Worm (Caenorhabditis elegans): ENCODE measurements around the gene F36F12.2.

- TF ChIP-seq odd-2 (tag; optimal IDR thresholded peaks at IDR 0.05) (no peak), ama-1 (optimal IDR thresholded peaks at IDR 0.05) (no peak), hlh-30 (tag; optimal IDR thresholded peaks at IDR 0.05; ENCODE audit: insufficient read depth) (no peak), ceh-9 (tag; optimal IDR thresholded peaks at IDR 0.05) (no peak), unc-86 (tag; optimal IDR thresholded peaks at IDR 0.05) (no peak), eyg-1 (tag; optimal IDR thresholded peaks at IDR 0.05) (no peak), sox-2 (GFP tag; IDR thresholded peaks at IDR 0.05) (no peak), madf-2 (tag; optimal IDR thresholded peaks at IDR 0.05) (no peak), gmeb-2 (tag; optimal IDR thresholded peaks at IDR 0.05) (no peak), elt-2 (tag; optimal IDR thresholded peaks at IDR 0.05) (no peak), lin-11 (tag; optimal IDR thresholded peaks at IDR 0.05) (no peak), rnt-1 (tag; optimal IDR thresholded peaks at IDR 0.05) (no peak), ceh-6 (GFP tag; optimal IDR thresholded peaks at IDR 0.05) (no peak), pha-4 (tag; optimal IDR thresholded peaks at IDR 0.05) (no peak)
Observed at ce11 chrV:2110368-2110767, 15.3 kb upstream of the F36F12.2 start, which contains the start of gene F22F7.3.

Data from whole organism, late embryonic.